Worm (Caenorhabditis elegans): ENCODE measurements around the gene fzy-1.

ce11 chrII:5500986-5501657 is 552 bp downstream of the fzy-1 start, which contains the start of gene F12A10.8:
- no peak for TF ChIP-seq cog-1 (tag; optimal IDR thresholded peaks at IDR 0.05)
- TF ChIP-seq T22C8.4 (GFP tag; IDR thresholded peaks at IDR 0.05) = no peak
- TF ChIP-seq med-1 (GFP tag; optimal IDR thresholded peaks at IDR 0.05; ENCODE audit: insufficient read depth) = no peak
- no peak for TF ChIP-seq ztf-23 (GFP tag; IDR thresholded peaks at IDR 0.05)
- TF ChIP-seq klf-2 (GFP tag; conservative IDR thresholded peaks at IDR 0.05) = no peak
- TF ChIP-seq tab-1 (GFP tag; IDR thresholded peaks at IDR 0.05) = no peak
- TF ChIP-seq flt-1 (GFP tag; IDR thresholded peaks at IDR 0.05) = no peak
- TF ChIP-seq ztf-29 (GFP tag; IDR thresholded peaks at IDR 0.05) = no peak

Data from whole organism, midembryonic.